Fruit fly (Drosophila melanogaster): Measurements from ENCODE around the gene CG31704.

The CG31704 gene

dm6 chr2L:11874232-11874765 is 33.8 kb downstream of the CG31704 start:
- TF ChIP-seq Abd-B (GFP tag; optimal IDR thresholded peaks at IDR 0.05) = no peak
- no peak for TF ChIP-seq ey (GFP tag; optimal IDR thresholded peaks at IDR 0.05)
- TF ChIP-seq GATAd (GFP tag; optimal IDR thresholded peaks at IDR 0.05) = no peak
- TF ChIP-seq CG9705 (GFP tag; optimal IDR thresholded peaks at IDR 0.05) = no peak
- TF ChIP-seq HLH106 (tag; optimal IDR thresholded peaks at IDR 0.05) = no peak
- TF ChIP-seq rgr (GFP tag; optimal IDR thresholded peaks at IDR 0.05) = no peak
- TF ChIP-seq Vsx2 (GFP tag; optimal IDR thresholded peaks at IDR 0.05; ENCODE audit: partially characterized antibody) = no peak
- TF ChIP-seq dl (GFP tag; optimal IDR thresholded peaks at IDR 0.05; ENCODE audit: insufficient read depth in 1 of 2, partially characterized antibody in 2 of 2) = no peak

- TF ChIP-seq Dif (GFP tag; optimal IDR thresholded peaks at IDR 0.05; ENCODE audit: partially characterized antibody) = no peak
- no peak for TF ChIP-seq sage (GFP tag; optimal IDR thresholded peaks at IDR 0.05)
- TF ChIP-seq dmrt93B (GFP tag; optimal IDR thresholded peaks at IDR 0.05) = no peak
- no peak for TF ChIP-seq Abd-B (GFP tag; optimal IDR thresholded peaks at IDR 0.05)
- no peak for TF ChIP-seq CG9705 (GFP tag; optimal IDR thresholded peaks at IDR 0.05)
- no peak for TF ChIP-seq sv (GFP tag; optimal IDR thresholded peaks at IDR 0.05)
- no peak for TF ChIP-seq lola (GFP tag; optimal IDR thresholded peaks at IDR 0.05)
- TF ChIP-seq h (GFP tag; optimal IDR thresholded peaks at IDR 0.05) = no peak
- no peak for TF ChIP-seq CG32264 (GFP tag; optimal IDR thresholded peaks at IDR 0.05)
- TF ChIP-seq pan (optimal IDR thresholded peaks at IDR 0.05) = no peak
- TF ChIP-seq dsf (GFP tag; optimal IDR thresholded peaks at IDR 0.05; ENCODE audit: borderline replicate concordance) = no peak
- no peak for TF ChIP-seq tai (GFP tag; optimal IDR thresholded peaks at IDR 0.05)
- TF ChIP-seq CrebA (GFP tag; optimal IDR thresholded peaks at IDR 0.05; ENCODE audit: borderline replicate concordance) = no peak
- TF ChIP-seq foxo (GFP tag; optimal IDR thresholded peaks at IDR 0.05) = no peak
- no peak for TF ChIP-seq woc (GFP tag; optimal IDR thresholded peaks at IDR 0.05)
- no peak for TF ChIP-seq rgr (GFP tag; optimal IDR thresholded peaks at IDR 0.05)
- no peak for TF ChIP-seq Hnf4 (GFP tag; optimal IDR thresholded peaks at IDR 0.05)
- TF ChIP-seq psq (GFP tag; optimal IDR thresholded peaks at IDR 0.05) = no peak
- no peak for TF ChIP-seq brk (GFP tag; optimal IDR thresholded peaks at IDR 0.05)
- no peak for TF ChIP-seq usp (GFP tag; optimal IDR thresholded peaks at IDR 0.05)
Measured at dm6 chr2L:11874890-11875289, 34.4 kb downstream of the CG31704 start.

- TF ChIP-seq foxo (GFP tag; optimal IDR thresholded peaks at IDR 0.05) (no peak), dmrt93B (GFP tag; optimal IDR thresholded peaks at IDR 0.05) (no peak), jim (GFP tag; optimal IDR thresholded peaks at IDR 0.05) (no peak), psq (GFP tag; optimal IDR thresholded peaks at IDR 0.05) (no peak), Dif (GFP tag; optimal IDR thresholded peaks at IDR 0.05; ENCODE audit: partially characterized antibody) (no peak), CrebA (GFP tag; optimal IDR thresholded peaks at IDR 0.05; ENCODE audit: borderline replicate concordance) (no peak), Mio (GFP tag; optimal IDR thresholded peaks at IDR 0.05) (no peak), Rel (GFP tag; optimal IDR thresholded peaks at IDR 0.05) (no peak), Rel (tag; optimal IDR thresholded peaks at IDR 0.05) (no peak), Myc (optimal IDR thresholded peaks at IDR 0.05) (no peak), ey (GFP tag; optimal IDR thresholded peaks at IDR 0.05) (no peak), Hr78 (GFP tag; optimal IDR thresholded peaks at IDR 0.05) (no peak), OdsH (GFP tag; optimal IDR thresholded peaks at IDR 0.05) (no peak), usp (GFP tag; optimal IDR thresholded peaks at IDR 0.05) (no peak), GATAd (GFP tag; optimal IDR thresholded peaks at IDR 0.05) (no peak), Hnf4 (GFP tag; optimal IDR thresholded peaks at IDR 0.05) (no peak)
Measured at dm6 chr2L:11878812-11879328, 38.4 kb downstream of the CG31704 start.
